Fruit fly (Drosophila melanogaster) whole organism, prepupa: ENCODE measurements around the gene moody.

Experiments
- CG15336 ChIP-seq: fragments of 200-800 bp; sonication (Bioruptor generic); IDR thresholded peaks from 2 replicates; pipeline ENCODE4 v1.3.6; 2022; ENCODE audit warnings: missing biosample characterization, missing genetic modification characterization
- CG1621 ChIP-seq: fragments of 200-800 bp; sonication (Bioruptor generic); optimal IDR thresholded peaks from 3 replicates; lab custom pipeline; 2018; ENCODE audit warnings: missing biosample characterization, mild to moderate bottlenecking, missing genetic modification characterization
- CG16779 ChIP-seq: fragments of 200-800 bp; sonication (Bioruptor generic); optimal IDR thresholded peaks from 3 replicates; lab custom pipeline; 2017; ENCODE audit warnings: missing biosample characterization, mild to moderate bottlenecking, missing genetic modification characterization
- CG3032 ChIP-seq: fragments of 200-800 bp; optimal IDR thresholded peaks from 2 replicates; lab custom pipeline; 2019; ENCODE audit warnings: missing biosample characterization, mild to moderate bottlenecking, missing genetic modification characterization, moderate library complexity
- CG32006 ChIP-seq: fragments of 200-800 bp; sonication (Bioruptor generic); optimal IDR thresholded peaks from 3 replicates; lab custom pipeline; 2017; ENCODE audit warnings: missing biosample characterization, mild to moderate bottlenecking, missing genetic modification characterization
- CG34406 ChIP-seq: fragments of 200-800 bp; sonication (Bioruptor generic); optimal IDR thresholded peaks from 3 replicates; lab custom pipeline; 2016; ENCODE audit warnings: missing biosample characterization, missing genetic modification characterization
- CG3919 ChIP-seq: fragments of 200-800 bp; sonication (Bioruptor generic); optimal IDR thresholded peaks from 3 replicates; lab custom pipeline; 2016; ENCODE audit warnings: missing biosample characterization, missing genetic modification characterization
- CG6163 ChIP-seq: fragments of 200-800 bp; sonication (Bioruptor generic); IDR thresholded peaks from 3 replicates; pipeline ENCODE4 v1.3.6; 2022; ENCODE audit warnings: missing biosample characterization, missing genetic modification characterization
- CG6276 ChIP-seq: fragments of 200-800 bp; sonication (Bioruptor generic); optimal IDR thresholded peaks from 2 replicates; lab custom pipeline; 2017; ENCODE audit warnings: missing biosample characterization, mild to moderate bottlenecking, missing genetic modification characterization
- CG6792 ChIP-seq: fragments of 200-800 bp; sonication (Bioruptor generic); optimal IDR thresholded peaks from 3 replicates; lab custom pipeline; 2016; ENCODE audit warnings: missing biosample characterization, missing genetic modification characterization
- CG6854 ChIP-seq: fragments of 200-800 bp; sonication (Bioruptor generic); optimal IDR thresholded peaks from 2 replicates; lab custom pipeline; 2017; ENCODE audit warnings: missing biosample characterization, mild to moderate bottlenecking, missing genetic modification characterization
- CG7368 ChIP-seq: fragments of 200-800 bp; sonication (Bioruptor generic); optimal IDR thresholded peaks from 3 replicates; lab custom pipeline; 2016; ENCODE audit warnings: missing biosample characterization, missing genetic modification characterization
- CG8119 ChIP-seq: fragments of 200-800 bp; sonication (Bioruptor generic); IDR thresholded peaks from 3 replicates; pipeline ENCODE4 v1.3.6; 2022; ENCODE audit warnings: missing biosample characterization, missing genetic modification characterization
- CG9139 ChIP-seq: fragments of 200-800 bp; sonication (Bioruptor generic); optimal IDR thresholded peaks from 3 replicates; lab custom pipeline; 2017; ENCODE audit warnings: missing biosample characterization, mild to moderate bottlenecking, missing genetic modification characterization
- Eip78C ChIP-seq: fragments of 200-800 bp; sonication (Bioruptor generic); peaks from one replicate; lab custom pipeline; 2016; ENCODE audit warnings: missing biosample characterization, missing genetic modification characterization
- Ets96B ChIP-seq: fragments of 200-800 bp; optimal IDR thresholded peaks from 2 replicates; lab custom pipeline; 2019; ENCODE audit warnings: missing biosample characterization, mild to moderate bottlenecking, missing genetic modification characterization, moderate library complexity
- Hr38 ChIP-seq: sonication (Bioruptor generic); optimal IDR thresholded peaks from 2 replicates; lab custom pipeline; 2016; ENCODE audit warnings: missing biosample characterization, missing genetic modification characterization
- Met ChIP-seq: fragments of 200-800 bp; sonication (Bioruptor generic); optimal IDR thresholded peaks from 3 replicates; lab custom pipeline; 2016; ENCODE audit warnings: missing biosample characterization, missing genetic modification characterization
- Smox ChIP-seq: fragments of 200-800 bp; sonication (Bioruptor generic); optimal IDR thresholded peaks from 3 replicates; lab custom pipeline; 2016; ENCODE audit warnings: missing biosample characterization, missing genetic modification characterization
- Sox14 ChIP-seq: fragments of 200-800 bp; sonication (Bioruptor generic); optimal IDR thresholded peaks from 3 replicates; lab custom pipeline; 2016; ENCODE audit warnings: missing biosample characterization, missing genetic modification characterization
- cyc ChIP-seq: fragments of 200-800 bp; sonication (Bioruptor generic); optimal IDR thresholded peaks from 3 replicates; lab custom pipeline; 2016; ENCODE audit warnings: missing biosample characterization, missing genetic modification characterization
- dac ChIP-seq: fragments of 200-800 bp; sonication (Bioruptor generic); optimal IDR thresholded peaks from 2 replicates; lab custom pipeline; 2017; ENCODE audit warnings: missing biosample characterization, mild to moderate bottlenecking, missing genetic modification characterization
- dsx ChIP-seq: fragments of 200-800 bp; optimal IDR thresholded peaks from 3 replicates; lab custom pipeline; 2019; ENCODE audit warnings: missing biosample characterization, mild to moderate bottlenecking, missing genetic modification characterization, moderate library complexity; ENCODE audit not compliant: poor library complexity, severe bottlenecking
- eg ChIP-seq: fragments of 200-800 bp; sonication (Bioruptor generic); IDR thresholded peaks from 3 replicates; pipeline ENCODE4 v1.3.6; 2022; ENCODE audit warnings: missing biosample characterization, missing genetic modification characterization
- esn ChIP-seq: fragments of 200-800 bp; sonication (Bioruptor generic); optimal IDR thresholded peaks from 2 replicates; lab custom pipeline; 2016; ENCODE audit warnings: missing biosample characterization, mild to moderate bottlenecking, missing genetic modification characterization, moderate library complexity
- fd59A ChIP-seq: fragments of 200-800 bp; sonication (Bioruptor generic); optimal IDR thresholded peaks from 2 replicates; lab custom pipeline; 2017; ENCODE audit warnings: missing biosample characterization, mild to moderate bottlenecking, missing genetic modification characterization, missing genetic modification reagents
- fkh ChIP-seq: fragments of 200-800 bp; sonication (Bioruptor generic); optimal IDR thresholded peaks from 3 replicates; lab custom pipeline; 2017; ENCODE audit warnings: missing biosample characterization, mild to moderate bottlenecking, missing genetic modification characterization, moderate library complexity
- lz ChIP-seq: fragments of 200-800 bp; sonication (Bioruptor generic); optimal IDR thresholded peaks from 3 replicates; lab custom pipeline; 2016; ENCODE audit warnings: missing biosample characterization, missing genetic modification characterization
- net ChIP-seq: fragments of 200-800 bp; sonication (Bioruptor generic); optimal IDR thresholded peaks from 3 replicates; lab custom pipeline; 2016; ENCODE audit warnings: missing biosample characterization, missing genetic modification characterization
- pdm3 ChIP-seq: fragments of 200-800 bp; sonication (Bioruptor generic); optimal IDR thresholded peaks from 3 replicates; lab custom pipeline; 2016; ENCODE audit warnings: missing biosample characterization, missing genetic modification characterization
- ss ChIP-seq, 2 experiments: fragments of 200-800 bp; sonication (Bioruptor generic); optimal IDR thresholded peaks; 2 replicates in 1 of 2; 3 replicates in 1 of 2; lab custom pipeline; 2017 to 2018; ENCODE audit warnings: mild to moderate bottlenecking in 2 of 2, missing biosample characterization in 2 of 2, missing genetic modification characterization in 2 of 2, moderate library complexity in 1 of 2
- svp ChIP-seq: fragments of 200-800 bp; sonication (Bioruptor generic); peaks from one replicate; lab custom pipeline; 2016; ENCODE audit warnings: missing biosample characterization, missing genetic modification characterization
- vri ChIP-seq: fragments of 200-800 bp; sonication (Bioruptor generic); optimal IDR thresholded peaks from 3 replicates; lab custom pipeline; 2016; ENCODE audit warnings: missing biosample characterization, mild to moderate bottlenecking, missing genetic modification characterization

The moody gene

DNA sequence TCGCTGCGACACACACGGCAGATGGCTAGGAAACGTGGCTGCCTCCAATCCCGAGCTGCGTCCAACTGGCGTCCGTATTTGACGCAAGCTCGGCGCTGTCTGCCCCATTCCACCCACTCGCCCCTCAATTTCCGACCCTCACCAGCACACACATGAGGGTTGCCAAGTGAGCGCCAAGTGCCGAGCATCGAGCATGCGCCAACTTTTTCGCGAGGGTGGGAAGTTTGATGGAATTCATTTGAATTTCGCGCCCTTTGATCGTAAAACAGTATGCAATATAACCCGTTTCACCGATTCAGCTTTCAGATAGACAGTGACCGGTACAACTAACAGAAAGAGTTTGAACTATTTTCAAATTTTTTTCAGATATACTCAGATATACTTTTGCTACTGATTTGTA lies 11.9 kb upstream of the moody start, which contains the start of gene Sik2:
Sik2 (minus strand) TSS at position 67 of the 400 bp plus-strand sequence.
- TF ChIP-seq Smox (GFP tag; lab: Kevin White, UChicago) (no peak), eg (0 out of 3 replicates have a peak, but pooled peaks have one; percentile 9), pdm3 (GFP tag; lab: Kevin White, UChicago) (no peak)

DNA sequence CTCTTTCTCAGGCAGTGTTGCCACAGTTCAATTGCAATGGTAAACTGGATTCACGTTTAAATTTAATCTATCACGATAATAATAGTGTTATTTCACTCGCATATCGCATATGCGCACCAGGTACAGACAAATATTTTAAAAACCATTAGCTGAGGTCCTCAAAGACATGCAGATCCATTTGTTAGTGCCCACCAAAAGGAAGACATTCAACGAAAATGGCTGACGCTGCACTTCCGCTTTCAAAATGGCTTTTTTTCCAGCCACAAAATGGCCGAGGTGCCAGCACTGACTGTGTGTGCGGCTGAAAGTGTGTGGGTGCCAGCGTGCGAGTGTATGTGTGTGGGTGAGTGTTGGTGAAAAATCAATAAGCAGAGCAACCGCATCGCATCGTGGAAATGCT lies 11.2 kb upstream of the moody start:
- TF ChIP-seq cyc (peak; percentile 3), dsx (GFP tag; lab: Kevin White, UChicago) (no peak), fd59A (GFP tag; lab: Kevin White, UChicago) (peak; percentile 15), esn (GFP tag; lab: Kevin White, UChicago) (peak; percentile 45), lz (GFP tag; lab: Kevin White, UChicago) (peak; percentile 1), CG3919 (GFP tag; lab: Kevin White, UChicago) (peak; percentile 20), CG1621 (tag; lab: Kevin White, UChicago) (no peak), CG15336 (GFP tag; lab: Robert Waterston, UW) (no peak), CG6276 (GFP tag; lab: Kevin White, UChicago) (peak; percentile 56), Eip78C (GFP tag; lab: Kevin White, UChicago) (peak; percentile 72), CG6163 (GFP tag; lab: Robert Waterston, UW) (peak; percentile 29; the same call in 1 of the 3 replicates), pdm3 (GFP tag; lab: Kevin White, UChicago) (no peak), Ets96B (tag; lab: Kevin White, UChicago) (peak; percentile 3), CG8119 (0 out of 3 replicates have a peak, but pooled peaks have one; percentile 29), CG6854 (GFP tag; lab: Kevin White, UChicago) (peak; percentile 40), net (GFP tag; lab: Kevin White, UChicago) (peak; percentile 8), CG16779 (tag; lab: Kevin White, UChicago) (peak; percentile 37), Hr38 (GFP tag; lab: Kevin White, UChicago) (no peak), Sox14 (GFP tag; lab: Kevin White, UChicago) (peak; percentile 4), CG6792 (GFP tag; lab: Kevin White, UChicago) (peak; percentile 11), CG3032 (peak; percentile 12), CG34406 (GFP tag; lab: Kevin White, UChicago) (no peak), CG9139 (GFP tag; lab: Kevin White, UChicago) (no peak), ss (GFP tag; optimal IDR thresholded peaks at IDR 0.05; lab: Kevin White, UChicago) (peak in 1 of 2 experiments; percentile 62), CG7368 (GFP tag; lab: Kevin White, UChicago) (peak; percentile 5), CG32006 (peak; percentile 67), dac (GFP tag; lab: Kevin White, UChicago) (peak; percentile 11)

DNA sequence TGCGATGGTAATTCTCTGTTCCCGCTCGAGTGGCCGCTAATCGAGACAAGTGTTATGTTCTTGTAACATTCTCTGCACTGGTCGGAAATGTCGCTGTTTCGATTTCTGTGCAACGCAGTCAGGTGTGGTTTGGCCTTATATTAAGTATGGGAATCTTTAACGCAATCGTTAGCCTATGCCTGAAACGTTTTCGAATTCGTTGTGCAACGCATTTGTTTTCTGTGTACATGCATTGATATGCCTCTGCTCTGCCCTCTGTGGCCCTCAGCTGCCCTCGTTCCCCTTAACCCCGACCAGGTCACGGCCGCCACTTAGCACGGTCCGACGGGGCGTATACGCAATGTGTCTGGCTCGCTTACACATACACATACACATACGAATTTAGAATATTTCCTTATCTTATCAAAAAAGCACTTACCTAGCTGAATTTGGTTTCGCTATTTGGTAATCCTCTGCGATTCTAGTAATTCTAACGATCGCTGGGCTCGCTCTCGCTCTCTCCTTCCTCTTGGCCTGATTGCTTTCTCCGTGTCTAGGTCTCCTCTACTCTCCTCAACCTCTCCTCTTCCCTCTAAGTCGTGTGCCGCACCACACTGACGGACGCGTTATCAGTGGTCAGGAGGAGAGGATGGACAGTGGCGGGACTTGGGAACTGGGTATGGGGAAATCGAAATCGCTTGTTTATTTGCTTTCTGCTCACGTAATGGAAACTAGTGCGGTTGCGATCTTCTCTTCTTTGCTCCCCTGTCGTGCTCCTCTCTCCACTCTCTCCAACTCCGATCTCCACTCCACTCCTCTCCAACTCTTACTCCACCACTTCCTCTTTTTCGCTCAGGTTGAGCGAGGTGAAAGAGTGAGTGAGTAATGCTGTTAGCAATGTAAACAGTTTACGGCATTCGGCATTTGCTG lies 888 bp downstream of the moody start:
- TF ChIP-seq fd59A (GFP tag; lab: Kevin White, UChicago) (no peak), Eip78C (GFP tag; lab: Kevin White, UChicago) (peak; percentile 33), svp (GFP tag; lab: Kevin White, UChicago) (peak; percentile 70), CG16779 (tag; lab: Kevin White, UChicago) (no peak), vri (GFP tag; lab: Kevin White, UChicago) (peak; percentile 87), fkh (GFP tag; lab: Kevin White, UChicago) (peak; percentile 51), Met (peak; percentile 31)
